Worm (Caenorhabditis elegans): ENCODE data around the gene E_BE45912.2.

DNA sequence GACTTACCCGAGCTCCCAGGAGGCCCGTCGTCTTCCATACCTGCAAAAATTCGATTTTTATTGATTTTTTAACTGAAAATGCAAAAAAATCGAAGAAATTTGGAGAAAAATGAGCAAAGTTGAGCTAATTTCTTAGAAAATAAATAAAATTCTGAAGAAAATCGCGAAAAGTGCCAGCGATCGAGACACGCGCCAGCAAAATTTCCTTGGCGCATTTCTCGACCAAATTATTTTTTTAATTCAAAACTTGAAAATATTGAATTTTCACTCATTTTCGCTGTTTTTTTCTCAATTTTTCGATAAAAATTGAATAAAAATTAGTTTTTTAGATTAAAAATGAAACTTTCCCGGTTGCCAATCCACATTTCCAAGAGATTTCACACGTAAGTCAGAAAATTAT is 6.3 kb upstream of the E_BE45912.2 start, which contains the start of the genes chin-1 and BE0003N10.1:
- no peak for TF ChIP-seq elt-2 (tag; optimal IDR thresholded peaks at IDR 0.05)
- TF ChIP-seq npax-4 (tag; optimal IDR thresholded peaks at IDR 0.05), result no peak
- no peak for TF ChIP-seq pha-4 (tag; optimal IDR thresholded peaks at IDR 0.05)

Data from whole organism, late embryonic.